Fruit fly (Drosophila melanogaster): ENCODE results near the gene Ziz.

DNA sequence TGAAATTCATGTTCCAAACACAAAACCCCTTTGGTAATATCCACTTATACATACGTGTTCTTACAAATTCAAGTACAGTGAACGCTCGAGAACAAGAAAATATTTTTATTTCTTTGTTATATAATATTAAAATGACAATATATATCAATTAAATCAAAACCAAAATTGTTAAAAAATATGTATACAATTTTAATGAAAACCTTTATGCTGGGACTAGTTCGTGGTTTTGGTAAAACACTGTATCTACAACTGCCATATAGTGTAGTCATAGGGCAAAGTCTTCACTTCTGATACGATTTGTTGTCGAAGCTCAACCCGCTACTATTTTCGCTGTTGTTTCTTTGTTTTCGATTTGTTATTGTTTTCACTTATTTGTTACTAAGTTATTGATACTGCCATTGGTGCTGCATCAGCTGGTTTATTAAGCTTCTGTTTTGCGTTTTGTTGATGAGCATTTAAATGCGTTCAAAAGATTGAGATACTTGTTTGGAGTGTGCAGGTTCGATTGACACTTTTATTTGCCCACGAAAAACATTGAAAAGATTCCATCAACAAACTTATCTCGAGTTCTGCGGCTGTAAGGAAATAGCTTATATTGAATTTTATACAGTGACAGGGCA lies 61.3 kb downstream of the Ziz start:
- peak; percentile 6 for TF ChIP-seq CG7368 (GFP tag; optimal IDR thresholded peaks at IDR 0.05)
- peak; percentile 36 for TF ChIP-seq CG6854 (GFP tag; optimal IDR thresholded peaks at IDR 0.05)
- peak; percentile 23 for TF ChIP-seq Sox102F (GFP tag; optimal IDR thresholded peaks at IDR 0.05)
- peak; percentile 5 for TF ChIP-seq spab (GFP tag; optimal IDR thresholded peaks at IDR 0.05)
- TF ChIP-seq Ets96B (tag; optimal IDR thresholded peaks at IDR 0.05) = peak; percentile 35
- peak; percentile 54 for TF ChIP-seq CG16779 (tag; optimal IDR thresholded peaks at IDR 0.05)
- peak; percentile 77 for TF ChIP-seq Eip78C (GFP tag)
- TF ChIP-seq CG6163 (GFP tag; IDR thresholded peaks at IDR 0.05) = no peak
- TF ChIP-seq vri (GFP tag; optimal IDR thresholded peaks at IDR 0.05) = no peak
- no peak for TF ChIP-seq Blimp-1 (GFP tag; optimal IDR thresholded peaks at IDR 0.05)
- no peak for TF ChIP-seq CG4318 (GFP tag; optimal IDR thresholded peaks at IDR 0.05)
- TF ChIP-seq CG15336 (GFP tag; IDR thresholded peaks at IDR 0.05) = peak; percentile 67
- peak; percentile 28 for TF ChIP-seq achi (GFP tag; optimal IDR thresholded peaks at IDR 0.05)
- no peak for TF ChIP-seq Sox15 (GFP tag; optimal IDR thresholded peaks at IDR 0.05)
